Fruit fly (Drosophila melanogaster) whole organism, embryonic: ENCODE data around the gene CG44000.

Experiments
- Aef1 ChIP-seq: fragments of 200-800 bp; sonication (Bioruptor generic); IDR thresholded peaks from 3 replicates; pipeline ENCODE4 v1.3.6; 2022; ENCODE audit warnings: missing biosample characterization, missing genetic modification characterization
- Atf-2 ChIP-seq: fragments of 200-800 bp; sonication (Bioruptor generic); optimal IDR thresholded peaks from 2 replicates; lab custom pipeline; 2016; ENCODE audit warnings: missing biosample characterization, missing genetic modification characterization
- Atf3 ChIP-seq: fragments of 200-800 bp; sonication (Bioruptor generic); optimal IDR thresholded peaks from 3 replicates; lab custom pipeline; 2016; ENCODE audit warnings: missing biosample characterization, missing genetic modification characterization
- CG10267 ChIP-seq: fragments of 200-800 bp; sonication (Bioruptor generic); optimal IDR thresholded peaks from 2 replicates; lab custom pipeline; 2018; ENCODE audit warnings: missing biosample characterization, mild to moderate bottlenecking, missing genetic modification characterization, moderate library complexity
- CG10654 ChIP-seq: fragments of 200-800 bp; sonication (Bioruptor generic); optimal IDR thresholded peaks from 2 replicates; lab custom pipeline; 2016; ENCODE audit warnings: missing biosample characterization, missing genetic modification characterization
- CG12942 ChIP-seq: fragments of 200-800 bp; sonication (Bioruptor generic); optimal IDR thresholded peaks from 3 replicates; lab custom pipeline; 2016; ENCODE audit warnings: missing biosample characterization, missing genetic modification characterization
- CG14860 ChIP-seq: fragments of 200-800 bp; sonication (Bioruptor generic); IDR thresholded peaks from 3 replicates; pipeline ENCODE4 v1.3.6; 2022; ENCODE audit warnings: missing biosample characterization, missing genetic modification characterization; ENCODE audit not compliant: partially characterized antibody
- CG1603 ChIP-seq: fragments of 200-800 bp; sonication (Bioruptor generic); optimal IDR thresholded peaks from 2 replicates; lab custom pipeline; 2019; ENCODE audit warnings: missing biosample characterization, mild to moderate bottlenecking, missing genetic modification characterization, moderate library complexity
- CG16779 ChIP-seq: fragments of 200-800 bp; sonication (Bioruptor generic); IDR thresholded peaks from 2 replicates; pipeline ENCODE4 v1.3.6; 2022; ENCODE audit warnings: missing biosample characterization, missing genetic modification characterization
- CG16813 ChIP-seq: fragments of 200-800 bp; sonication (Bioruptor generic); IDR thresholded peaks from 3 replicates; pipeline ENCODE4 v1.3.6; 2022; ENCODE audit warnings: missing biosample characterization, missing genetic modification characterization; ENCODE audit not compliant: partially characterized antibody
- CG17361 ChIP-seq: fragments of 200-800 bp; sonication (Bioruptor generic); IDR thresholded peaks from 3 replicates; pipeline ENCODE4 v1.3.6; 2022; ENCODE audit warnings: missing biosample characterization, missing genetic modification characterization
- CG17802 ChIP-seq: fragments of 200-800 bp; sonication (Bioruptor generic); optimal IDR thresholded peaks from 2 replicates; lab custom pipeline; 2018; ENCODE audit warnings: missing biosample characterization, mild to moderate bottlenecking, missing genetic modification characterization, moderate library complexity
- CG18764 ChIP-seq: fragments of 200-800 bp; sonication (Bioruptor generic); optimal IDR thresholded peaks from 3 replicates; lab custom pipeline; 2016; ENCODE audit warnings: missing biosample characterization, missing genetic modification characterization
- CG3163 ChIP-seq: fragments of 200-800 bp; sonication (Bioruptor generic); optimal IDR thresholded peaks from 3 replicates; lab custom pipeline; 2016; ENCODE audit warnings: missing biosample characterization, missing genetic modification characterization
- CG4360 ChIP-seq: fragments of 200-800 bp; sonication (Bioruptor generic); IDR thresholded peaks from 2 replicates; pipeline ENCODE4 v1.3.6; 2022; ENCODE audit warnings: missing biosample characterization, missing genetic modification characterization
- CG5953 ChIP-seq: fragments of 200-800 bp; sonication (Bioruptor generic); IDR thresholded peaks from 2 replicates; pipeline ENCODE4 v1.3.6; 2022; ENCODE audit warnings: missing biosample characterization, missing genetic modification characterization
- CG6813 ChIP-seq: fragments of 200-800 bp; sonication (Bioruptor generic); optimal IDR thresholded peaks from 2 replicates; lab custom pipeline; 2017; ENCODE audit warnings: missing biosample characterization, missing genetic modification characterization, mild to moderate bottlenecking, moderate library complexity, missing genetic modification reagents
- CG7786 ChIP-seq: fragments of 200-800 bp; sonication (Bioruptor generic); optimal IDR thresholded peaks from 2 replicates; lab custom pipeline; 2016; ENCODE audit warnings: missing biosample characterization, missing genetic modification characterization
- CG8765 ChIP-seq: fragments of 200-800 bp; sonication (Bioruptor generic); IDR thresholded peaks from 2 replicates; pipeline ENCODE4 v1.3.6; 2022; ENCODE audit warnings: missing biosample characterization, missing genetic modification characterization
- CkIIα-i1 ChIP-seq: fragments of 200-800 bp; sonication (Bioruptor generic); IDR thresholded peaks from 2 replicates; pipeline ENCODE4 v1.3.6; 2022; ENCODE audit warnings: missing biosample characterization, missing genetic modification characterization
- Dip2 ChIP-seq: fragments of 200-800 bp; sonication (Bioruptor generic); IDR thresholded peaks from 2 replicates; pipeline ENCODE4 v1.3.6; 2022; ENCODE audit warnings: missing biosample characterization, missing genetic modification characterization
- Fer1 ChIP-seq: fragments of 200-800 bp; sonication (Bioruptor generic); optimal IDR thresholded peaks from 2 replicates; lab custom pipeline; 2017; ENCODE audit warnings: missing biosample characterization, mild to moderate bottlenecking, missing genetic modification characterization
- H15 ChIP-seq: fragments of 200-800 bp; sonication (Bioruptor generic); IDR thresholded peaks from 3 replicates; pipeline ENCODE4 v1.3.6; 2022; ENCODE audit warnings: missing biosample characterization, missing genetic modification characterization
- HLH4C ChIP-seq: fragments of 200-800 bp; sonication (Bioruptor generic); IDR thresholded peaks from 3 replicates; pipeline ENCODE4 v1.3.6; 2022; ENCODE audit warnings: missing biosample characterization, missing genetic modification characterization; ENCODE audit not compliant: partially characterized antibody
- Neu2 ChIP-seq: fragments of 200-800 bp; sonication (Bioruptor generic); optimal IDR thresholded peaks from 3 replicates; lab custom pipeline; 2016; ENCODE audit warnings: missing biosample characterization, missing genetic modification characterization, borderline replicate concordance
- Nf-YA ChIP-seq: fragments of 200-800 bp; sonication (Bioruptor generic); IDR thresholded peaks from 2 replicates; pipeline ENCODE4 v1.3.6; 2022; ENCODE audit warnings: missing biosample characterization, missing genetic modification characterization
- NfI ChIP-seq: fragments of 200-800 bp; sonication (Bioruptor generic); optimal IDR thresholded peaks from 3 replicates; lab custom pipeline; 2018; ENCODE audit warnings: missing biosample characterization, mild to moderate bottlenecking, missing genetic modification characterization, moderate library complexity
- Pdp1 ChIP-seq, 2 experiments: fragments of 200-800 bp; sonication (Bioruptor generic); optimal IDR thresholded peaks; 3 replicates each; lab custom pipeline; 2016; ENCODE audit warnings: missing biosample characterization in 2 of 2, missing genetic modification characterization in 2 of 2, mild to moderate bottlenecking in 1 of 2, moderate library complexity in 1 of 2
- Taf1 ChIP-seq: fragments of 200-800 bp; sonication (Bioruptor generic); IDR thresholded peaks from 2 replicates; pipeline ENCODE4 v1.3.6; 2022; ENCODE audit warnings: missing biosample characterization, missing genetic modification characterization
- Xrp1 ChIP-seq: fragments of 200-800 bp; sonication (Bioruptor generic); IDR thresholded peaks from 2 replicates; pipeline ENCODE4 v1.3.6; 2022; ENCODE audit warnings: missing biosample characterization, missing genetic modification characterization
- ash1 ChIP-seq: fragments of 200-800 bp; sonication (Bioruptor generic); optimal IDR thresholded peaks from 2 replicates; lab custom pipeline; 2018; ENCODE audit warnings: missing biosample characterization, mild to moderate bottlenecking, missing genetic modification characterization
- dmrt11E ChIP-seq: fragments of 200-800 bp; sonication (Bioruptor generic); optimal IDR thresholded peaks from 3 replicates; lab custom pipeline; 2018; ENCODE audit warnings: missing biosample characterization, mild to moderate bottlenecking, missing genetic modification characterization, moderate library complexity
- en ChIP-seq: fragments of 200-800 bp; sonication (Bioruptor generic); optimal IDR thresholded peaks from 2 replicates; lab custom pipeline; 2016; ENCODE audit warnings: missing biosample characterization, missing genetic modification characterization
- eve ChIP-seq, 2 experiments: fragments of >200 bp; optimal IDR thresholded peaks; 2 replicates each; lab custom pipeline; 2017; ENCODE audit warnings: missing biosample characterization in 2 of 2, missing genetic modification characterization in 2 of 2
- gsb ChIP-seq: fragments of 200-800 bp; sonication (Bioruptor generic); IDR thresholded peaks from 2 replicates; pipeline ENCODE4 v1.3.6; 2022; ENCODE audit warnings: missing biosample characterization, missing genetic modification characterization
- inv ChIP-seq: fragments of 200-800 bp; sonication (Bioruptor generic); IDR thresholded peaks from 2 replicates; pipeline ENCODE4 v1.3.6; 2022; ENCODE audit warnings: missing biosample characterization, missing genetic modification characterization; ENCODE audit not compliant: partially characterized antibody
- kay ChIP-seq: fragments of 200-800 bp; sonication (Bioruptor generic); optimal IDR thresholded peaks from 2 replicates; lab custom pipeline; 2016; ENCODE audit warnings: missing biosample characterization, missing genetic modification characterization
- lab ChIP-seq: fragments of 200-800 bp; sonication (Bioruptor generic); optimal IDR thresholded peaks from 3 replicates; lab custom pipeline; 2017; ENCODE audit warnings: missing biosample characterization, missing genetic modification characterization, mild to moderate bottlenecking, moderate library complexity, missing genetic modification reagents
- lola ChIP-seq, 3 experiments: fragments of >200 bp in 2 of 3; fragments of 200-800 bp in 1 of 3; sonication (Bioruptor generic) in 1 of 3; optimal IDR thresholded peaks; 2 replicates each; lab custom pipeline; 2017 to 2019; ENCODE audit warnings: missing biosample characterization in 3 of 3, missing genetic modification characterization in 3 of 3, mild to moderate bottlenecking in 1 of 3, moderate library complexity in 1 of 3
- odd ChIP-seq: fragments of 200-800 bp; sonication (Bioruptor generic); optimal IDR thresholded peaks from 2 replicates; lab custom pipeline; 2017; ENCODE audit warnings: missing biosample characterization, mild to moderate bottlenecking, missing genetic modification characterization
- pnt ChIP-seq: fragments of 200-800 bp; sonication (Bioruptor generic); optimal IDR thresholded peaks from 3 replicates; lab custom pipeline; 2016; ENCODE audit warnings: missing biosample characterization, missing genetic modification characterization
- pum ChIP-seq: fragments of 200-800 bp; sonication (Bioruptor generic); optimal IDR thresholded peaks from 2 replicates; lab custom pipeline; 2016; ENCODE audit warnings: missing biosample characterization, missing genetic modification characterization
- salm ChIP-seq: fragments of 200-800 bp; sonication (Bioruptor generic); optimal IDR thresholded peaks from 2 replicates; lab custom pipeline; 2018; ENCODE audit warnings: missing biosample characterization, mild to moderate bottlenecking, missing genetic modification characterization
- sr ChIP-seq: fragments of 200-800 bp; sonication (Bioruptor generic); IDR thresholded peaks from 3 replicates; pipeline ENCODE4 v1.3.6; 2022; ENCODE audit warnings: missing biosample characterization, missing genetic modification characterization
- stwl ChIP-seq: fragments of 200-800 bp; sonication (Bioruptor generic); optimal IDR thresholded peaks from 3 replicates; lab custom pipeline; 2018; ENCODE audit warnings: missing biosample characterization, mild to moderate bottlenecking, missing genetic modification characterization, moderate library complexity
- tgo ChIP-seq: fragments of 200-800 bp; sonication (Bioruptor generic); IDR thresholded peaks from 3 replicates; pipeline ENCODE4 v1.3.6; 2022; ENCODE audit warnings: missing biosample characterization, missing genetic modification characterization
- ttk ChIP-seq: fragments of 200-800 bp; sonication (Bioruptor generic); IDR thresholded peaks from 2 replicates; pipeline ENCODE4 v2.1.2; 2022; ENCODE audit warnings: missing biosample characterization, missing genetic modification characterization
- unpg ChIP-seq: fragments of 200-800 bp; sonication (Bioruptor generic); optimal IDR thresholded peaks from 3 replicates; lab custom pipeline; 2018; ENCODE audit warnings: missing biosample characterization, mild to moderate bottlenecking, missing genetic modification characterization, moderate library complexity
- vnd ChIP-seq: fragments of 200-800 bp; sonication (Bioruptor generic); IDR thresholded peaks from 3 replicates; pipeline ENCODE4 v1.3.6; 2022; ENCODE audit warnings: missing biosample characterization, missing genetic modification characterization; ENCODE audit not compliant: partially characterized antibody
- zfh1 ChIP-seq: fragments of 200-800 bp; sonication (Bioruptor generic); IDR thresholded peaks from 3 replicates; pipeline ENCODE4 v1.3.6; 2022; ENCODE audit warnings: missing biosample characterization, missing genetic modification characterization

The CG44000 gene

DNA sequence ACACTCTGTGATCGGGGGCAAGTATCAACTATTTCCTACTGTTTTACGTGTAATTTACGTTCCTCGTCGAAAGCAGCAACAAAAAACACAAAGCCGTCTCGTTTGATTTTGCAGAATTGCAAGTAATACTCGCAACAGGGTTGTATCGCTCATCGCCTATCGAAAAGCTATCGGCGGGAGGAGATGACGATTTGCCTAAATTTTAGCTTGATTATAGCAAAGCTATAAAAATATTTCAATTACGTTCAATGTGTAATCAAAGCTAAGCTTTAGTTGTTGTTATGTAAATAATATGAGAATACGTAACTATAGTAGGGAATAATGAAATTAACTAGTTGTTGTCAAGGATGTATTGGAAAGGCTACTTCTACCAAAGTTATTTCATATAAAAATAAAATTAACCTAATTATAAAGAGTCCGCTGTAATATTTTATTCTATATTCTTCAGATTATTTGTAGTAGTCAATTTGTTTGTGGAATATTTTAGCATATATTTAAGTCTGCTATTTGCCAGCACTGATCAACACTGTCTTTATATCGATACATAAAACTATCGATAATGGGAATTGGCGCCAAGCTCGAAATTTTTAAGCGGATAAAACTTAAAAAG, 16.7 kb downstream of the CG44000 start, which contains the start of gene Rpn11 (continued):
- TF ChIP-seq CG10267 (tag; lab: Kevin White, UChicago) (peak; percentile 90), zfh1 (GFP tag; lab: Robert Waterston, UW) (no peak), stwl (tag; lab: Kevin White, UChicago) (peak; percentile 43), Pdp1 (GFP tag; optimal IDR thresholded peaks at IDR 0.05; lab: Kevin White, UChicago) (peak; percentile 56 to 63), CG14860 (GFP tag; lab: Robert Waterston, UW) (0 out of 3 replicates have a peak, but pooled peaks have one; percentile 32), Nf-YA (GFP tag; lab: Robert Waterston, UW) (no peak), vnd (GFP tag; lab: Robert Waterston, UW) (no peak), CG16813 (GFP tag; lab: Robert Waterston, UW) (peak; percentile 46; the same call in 1 of the 3 replicates), CG12942 (GFP tag; lab: Kevin White, UChicago) (peak; percentile 25), Atf3 (no peak), gsb (no peak), inv (GFP tag; lab: Robert Waterston, UW) (no peak), en (GFP tag; lab: Kevin White, UChicago) (no peak), CG10654 (GFP tag; lab: Kevin White, UChicago) (peak; percentile 36), ash1 (GFP tag; lab: Kevin White, UChicago) (no peak), sr (GFP tag; lab: Robert Waterston, UW) (no peak), CG8765 (GFP tag; lab: Robert Waterston, UW) (no peak), Dip2 (GFP tag; lab: Robert Waterston, UW) (no peak), lola (GFP tag; optimal IDR thresholded peaks at IDR 0.05; lab: Kevin White, UChicago) (peak in 1 of 3 experiments; percentile 80), pnt (GFP tag; lab: Kevin White, UChicago) (no peak), Atf-2 (GFP tag; lab: Kevin White, UChicago) (peak; percentile 31), unpg (GFP tag; lab: Kevin White, UChicago) (peak; percentile 41), CG18764 (GFP tag; lab: Kevin White, UChicago) (peak; percentile 28), CG6813 (GFP tag; lab: Kevin White, UChicago) (no peak), dmrt11E (tag; lab: Kevin White, UChicago) (peak; percentile 70), Neu2 (GFP tag; lab: Kevin White, UChicago) (no peak), Xrp1 (peak; percentile 38; the same call in 1 of the 2 replicates), H15 (GFP tag; lab: Robert Waterston, UW) (no peak), Fer1 (peak; percentile 43), Taf1 (GFP tag; lab: Robert Waterston, UW) (no peak), tgo (no peak; the same call in 2 of the 3 replicates), NfI (GFP tag; lab: Kevin White, UChicago) (peak; percentile 47), CG5953 (GFP tag; lab: Robert Waterston, UW) (no peak), CG1603 (tag; lab: Kevin White, UChicago) (peak; percentile 47), CkIIα-i1 (GFP tag; lab: Robert Waterston, UW) (no peak), CG7786 (GFP tag; lab: Kevin White, UChicago) (peak; percentile 29), Aef1 (GFP tag; lab: Robert Waterston, UW) (0 out of 3 replicates have a peak, but pooled peaks have one; percentile 17), pum (no peak), HLH4C (peak; percentile 44), odd (peak; percentile 0), CG4360 (no peak), ttk (no peak), CG16779 (GFP tag; lab: Robert Waterston, UW) (no peak), eve (GFP tag; optimal IDR thresholded peaks at IDR 0.05; lab: Kevin White, UChicago) (no peak), CG17802 (no peak), CG17361 (GFP tag; lab: Robert Waterston, UW) (peak; percentile 86), kay (GFP tag; lab: Kevin White, UChicago) (peak; percentile 50), lab (GFP tag; lab: Kevin White, UChicago) (peak; percentile 62), salm (no peak), CG3163 (GFP tag; lab: Kevin White, UChicago) (no peak)
